Worm (Caenorhabditis elegans): ENCODE measurements around the gene sup-10.
A peak's percentile ranks its signal among the peaks of the same experiment; 100 is the strongest.

Gene sup-10

DNA sequence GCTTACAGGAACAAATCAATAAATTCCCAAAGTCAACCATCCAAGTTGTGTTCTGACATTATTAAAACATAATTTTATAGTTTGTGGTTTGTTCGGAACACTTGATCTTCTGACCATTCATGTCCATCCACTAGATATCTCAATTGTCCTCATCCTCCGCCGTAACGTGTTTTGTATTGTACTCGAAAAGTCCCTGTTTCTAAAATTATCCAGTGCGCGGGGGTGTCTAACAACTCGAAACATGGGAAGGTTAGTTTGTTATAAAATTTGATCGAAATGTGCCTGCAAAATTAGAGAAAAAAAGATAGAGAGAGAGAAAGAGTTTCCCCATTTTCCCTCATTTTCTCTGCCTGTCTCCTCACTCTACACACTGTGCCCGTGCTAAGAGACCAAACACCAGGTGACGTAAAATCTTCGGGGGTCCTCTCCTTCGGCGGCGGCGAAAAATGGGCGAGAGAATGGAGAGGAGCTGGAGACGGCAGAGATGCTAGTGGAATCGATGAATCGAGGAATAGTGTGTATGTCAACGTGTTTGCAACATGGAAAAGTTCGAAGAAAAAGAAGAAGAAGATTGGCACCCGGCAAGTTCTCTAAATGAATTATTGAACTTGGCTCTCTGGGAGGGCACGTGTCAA is 22.5 kb upstream of the sup-10 start (continued):
- peak; percentile 84 for TF ChIP-seq K12H6.12 (tag; optimal IDR thresholded peaks at IDR 0.05)
- TF ChIP-seq Y79H2A.3 (GFP tag; conservative IDR thresholded peaks at IDR 0.05): no peak
- TF ChIP-seq ztf-18 (tag; optimal IDR thresholded peaks at IDR 0.05): no peak
- peak; percentile 66 for TF ChIP-seq madf-10 (tag; optimal IDR thresholded peaks at IDR 0.05)
- no peak for TF ChIP-seq lir-1 (GFP tag; conservative IDR thresholded peaks at IDR 0.05)
- TF ChIP-seq lsy-27 (tag; optimal IDR thresholded peaks at IDR 0.05; ENCODE audit: borderline replicate concordance, insufficient read depth): no peak
- TF ChIP-seq hsf-1 (GFP tag; IDR thresholded peaks at IDR 0.05): no peak
- no peak for TF ChIP-seq zim-3 (tag; optimal IDR thresholded peaks at IDR 0.05)
- TF ChIP-seq B0019.2 (GFP tag; conservative IDR thresholded peaks at IDR 0.05): no peak
- TF ChIP-seq F22D6.2 (tag; optimal IDR thresholded peaks at IDR 0.05): peak; percentile 61
- peak; percentile 84 for TF ChIP-seq ceh-27 (GFP tag; optimal IDR thresholded peaks at IDR 0.05)
- TF ChIP-seq attf-3 (GFP tag; conservative IDR thresholded peaks at IDR 0.05): no peak
- TF ChIP-seq aptf-3 (GFP tag; IDR thresholded peaks at IDR 0.05): no peak
- peak; percentile 7 to 48 for TF ChIP-seq let-607 (tag; optimal IDR thresholded peaks at IDR 0.05)
- TF ChIP-seq ztf-3 (GFP tag; optimal IDR thresholded peaks at IDR 0.05): peak; percentile 65
- peak; percentile 92 for TF ChIP-seq somi-1 (GFP tag; optimal IDR thresholded peaks at IDR 0.05)

DNA sequence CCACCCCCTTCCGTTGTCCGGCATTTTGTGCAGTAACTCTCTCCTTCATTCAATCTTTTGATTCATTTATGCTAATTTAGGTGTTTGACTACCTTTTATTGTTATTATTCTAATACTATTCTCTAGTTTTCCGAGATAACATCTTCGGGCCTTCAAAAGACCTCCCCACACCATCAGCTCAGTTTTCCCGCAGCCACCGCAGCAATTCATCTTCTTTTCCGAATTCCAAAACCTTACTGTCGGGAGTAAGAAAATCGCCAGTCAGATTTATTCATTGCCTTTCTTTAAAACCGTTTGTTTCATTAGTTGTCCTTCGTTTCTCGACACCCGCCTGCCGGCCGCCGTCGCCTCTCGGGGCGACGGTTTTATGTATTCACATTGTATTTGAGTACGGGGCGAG is 20.0 kb upstream of the sup-10 start:
- TF ChIP-seq egl-18 (GFP tag; IDR thresholded peaks at IDR 0.05) (no peak), zfh-2 (GFP tag; conservative IDR thresholded peaks at IDR 0.05) (0 out of 2 replicates have a peak, but pooled peaks have one; percentile 35)

DNA sequence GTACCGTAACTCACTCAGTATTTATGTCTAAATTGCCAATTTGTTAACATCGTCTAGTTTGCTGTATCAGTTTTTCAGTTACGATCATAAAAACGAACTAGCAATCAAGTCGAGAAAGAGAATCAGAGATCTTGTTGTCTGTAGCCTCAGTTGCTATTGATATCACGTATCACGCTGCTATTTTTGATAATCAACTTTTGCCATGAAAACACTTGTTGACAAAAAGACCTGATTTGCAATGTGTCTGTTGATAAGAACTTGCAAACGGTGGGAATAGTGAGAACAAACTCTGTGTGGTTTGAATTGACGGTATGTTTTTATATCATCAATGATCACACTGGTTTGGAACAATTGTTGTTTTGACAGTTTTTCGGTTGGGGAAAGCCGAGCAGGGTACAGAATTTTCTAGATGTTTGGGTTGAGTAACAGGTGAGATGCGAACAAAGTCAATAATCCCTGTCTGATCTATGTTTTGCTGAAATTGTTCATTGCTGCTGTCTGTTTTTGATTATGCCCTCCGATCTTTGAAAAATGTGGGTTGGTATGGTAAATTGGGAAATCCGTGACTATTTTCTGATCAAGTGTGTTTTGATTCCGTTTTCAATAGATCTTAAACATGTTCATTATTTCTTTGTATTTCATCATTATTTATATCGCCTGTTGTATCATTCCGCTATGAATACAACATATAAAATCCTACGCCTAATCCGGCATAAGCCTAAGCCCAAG is 18.9 kb upstream of the sup-10 start:
- no peak for TF ChIP-seq ztf-18 (tag; optimal IDR thresholded peaks at IDR 0.05)
- peak; percentile 60 for TF ChIP-seq pha-4 (tag; optimal IDR thresholded peaks at IDR 0.05)
- no peak for TF ChIP-seq ztf-3 (GFP tag; optimal IDR thresholded peaks at IDR 0.05)
- no peak for TF ChIP-seq lag-1 (GFP tag; IDR thresholded peaks at IDR 0.05)
- no peak for TF ChIP-seq pbrm-1 (GFP tag; IDR thresholded peaks at IDR 0.05)
- TF ChIP-seq nhr-80 (tag; optimal IDR thresholded peaks at IDR 0.05): peak; percentile 73
- no peak for TF ChIP-seq Y79H2A.3 (GFP tag; conservative IDR thresholded peaks at IDR 0.05)
- no peak for TF ChIP-seq cebp-2 (GFP tag; IDR thresholded peaks at IDR 0.05)
- no peak for TF ChIP-seq xnd-1 (tag; optimal IDR thresholded peaks at IDR 0.05)
- no peak for TF ChIP-seq cebp-1 (GFP tag; IDR thresholded peaks at IDR 0.05)
- no peak for TF ChIP-seq cebp-1 (tag; optimal IDR thresholded peaks at IDR 0.05)
- TF ChIP-seq mxl-1 (tag; optimal IDR thresholded peaks at IDR 0.05): no peak
- TF ChIP-seq madf-8 (GFP tag; conservative IDR thresholded peaks at IDR 0.05): no peak
- TF ChIP-seq rcor-1 (GFP tag; IDR thresholded peaks at IDR 0.05): no peak
- TF ChIP-seq tlf-1 (GFP tag; optimal IDR thresholded peaks at IDR 0.05): no peak
- TF ChIP-seq hlh-26 (GFP tag; conservative IDR thresholded peaks at IDR 0.05): no peak
- TF ChIP-seq madf-6 (GFP tag; IDR thresholded peaks at IDR 0.05): no peak
- TF ChIP-seq bed-2 (GFP tag; IDR thresholded peaks at IDR 0.05): no peak
- TF ChIP-seq ceh-40 (GFP tag; IDR thresholded peaks at IDR 0.05): no peak

Measured in whole organism, young adult.